Fruit fly (Drosophila melanogaster) whole organism, embryonic: ENCODE data around the gene dock.

Experiments used
- B-H2 ChIP-seq: fragments of 200-800 bp; sonication (Bioruptor generic); optimal IDR thresholded peaks from 2 replicates; lab custom pipeline; 2018; ENCODE audit warnings: missing biosample characterization, mild to moderate bottlenecking, missing genetic modification characterization
- BtbVII ChIP-seq: fragments of 200-800 bp; sonication (Bioruptor generic); optimal IDR thresholded peaks from 3 replicates; lab custom pipeline; 2017; ENCODE audit warnings: missing biosample characterization, mild to moderate bottlenecking, missing genetic modification characterization
- CG10321 ChIP-seq: fragments of 200-800 bp; sonication (Bioruptor generic); IDR thresholded peaks from 2 replicates; pipeline ENCODE4 v1.3.6; 2022; ENCODE audit warnings: missing biosample characterization, missing genetic modification characterization
- CG12769 ChIP-seq: fragments of 200-800 bp; sonication (Bioruptor generic); optimal IDR thresholded peaks from 2 replicates; lab custom pipeline; 2019; ENCODE audit warnings: missing biosample characterization, mild to moderate bottlenecking, missing genetic modification characterization, moderate library complexity
- CG13296 ChIP-seq: fragments of 200-800 bp; sonication (Bioruptor generic); optimal IDR thresholded peaks from 3 replicates; lab custom pipeline; 2018; ENCODE audit warnings: missing biosample characterization, mild to moderate bottlenecking, missing genetic modification characterization
- CG13775 ChIP-seq: fragments of 200-800 bp; sonication (Bioruptor generic); optimal IDR thresholded peaks from 3 replicates; lab custom pipeline; 2017; ENCODE audit warnings: missing biosample characterization, mild to moderate bottlenecking, missing genetic modification characterization
- CG13894 ChIP-seq: fragments of 200-800 bp; sonication (Bioruptor generic); optimal IDR thresholded peaks from 3 replicates; lab custom pipeline; 2018; ENCODE audit warnings: missing biosample characterization, mild to moderate bottlenecking, missing genetic modification characterization, moderate library complexity
- CG14014 ChIP-seq: fragments of 200-800 bp; sonication (Bioruptor generic); IDR thresholded peaks from 2 replicates; pipeline ENCODE4 v1.3.6; 2022; ENCODE audit warnings: missing biosample characterization, missing genetic modification characterization
- CG15601 ChIP-seq: fragments of 200-800 bp; sonication (Bioruptor generic); optimal IDR thresholded peaks from 3 replicates; lab custom pipeline; 2019; ENCODE audit warnings: missing biosample characterization, mild to moderate bottlenecking, missing genetic modification characterization, moderate library complexity
- CG15696 ChIP-seq: fragments of 200-800 bp; sonication (Bioruptor generic); optimal IDR thresholded peaks from 2 replicates; lab custom pipeline; 2019; ENCODE audit warnings: missing biosample characterization, mild to moderate bottlenecking, missing genetic modification characterization, moderate library complexity
- CG17359 ChIP-seq: fragments of 200-800 bp; sonication (Bioruptor generic); optimal IDR thresholded peaks from 3 replicates; lab custom pipeline; 2018; ENCODE audit warnings: missing biosample characterization, mild to moderate bottlenecking, missing genetic modification characterization, moderate library complexity
- CG2202 ChIP-seq: fragments of 200-800 bp; sonication (Bioruptor generic); optimal IDR thresholded peaks from 2 replicates; lab custom pipeline; 2018; ENCODE audit warnings: missing biosample characterization, mild to moderate bottlenecking, missing genetic modification characterization
- CG2678 ChIP-seq: fragments of 200-800 bp; sonication (Bioruptor generic); optimal IDR thresholded peaks from 3 replicates; lab custom pipeline; 2019; ENCODE audit warnings: missing biosample characterization, mild to moderate bottlenecking, missing genetic modification characterization, moderate library complexity
- CG31365 ChIP-seq: fragments of 200-800 bp; sonication (Bioruptor generic); optimal IDR thresholded peaks from 2 replicates; lab custom pipeline; 2018; ENCODE audit warnings: missing biosample characterization, mild to moderate bottlenecking, missing genetic modification characterization
- CG33557 ChIP-seq: fragments of 200-800 bp; sonication (Bioruptor generic); optimal IDR thresholded peaks from 2 replicates; lab custom pipeline; 2019; ENCODE audit warnings: missing biosample characterization, mild to moderate bottlenecking, missing genetic modification characterization, moderate library complexity
- CG6813 ChIP-seq: fragments of 200-800 bp; sonication (Bioruptor generic); optimal IDR thresholded peaks from 2 replicates; lab custom pipeline; 2017; ENCODE audit warnings: missing biosample characterization, missing genetic modification characterization, mild to moderate bottlenecking, moderate library complexity, missing genetic modification reagents
- CG6854 ChIP-seq: fragments of 200-800 bp; sonication (Bioruptor generic); optimal IDR thresholded peaks from 3 replicates; lab custom pipeline; 2017; ENCODE audit warnings: missing biosample characterization, mild to moderate bottlenecking, missing genetic modification characterization
- CG7987 ChIP-seq: fragments of 200-800 bp; sonication (Bioruptor generic); optimal IDR thresholded peaks from 2 replicates; lab custom pipeline; 2018; ENCODE audit warnings: missing biosample characterization, mild to moderate bottlenecking, missing genetic modification characterization, moderate library complexity
- Hmr ChIP-seq: fragments of 200-800 bp; sonication (Bioruptor generic); optimal IDR thresholded peaks from 3 replicates; lab custom pipeline; 2017; ENCODE audit warnings: mild to moderate bottlenecking, missing biosample characterization, missing genetic modification reagents, missing genetic modification characterization
- MTF-1 ChIP-seq: fragments of 200-800 bp; sonication (Bioruptor generic); optimal IDR thresholded peaks from 2 replicates; lab custom pipeline; 2018; ENCODE audit warnings: missing biosample characterization, mild to moderate bottlenecking, missing genetic modification characterization, borderline replicate concordance
- Med ChIP-seq: fragments of 200-800 bp; sonication (Bioruptor generic); peaks from one replicate; lab custom pipeline; 2016; ENCODE audit warnings: missing biosample characterization, missing genetic modification characterization, mild to moderate bottlenecking, inconsistent platforms, moderate library complexity
- NC2α ChIP-seq: fragments of 200-800 bp; sonication (Bioruptor generic); optimal IDR thresholded peaks from 2 replicates; lab custom pipeline; 2016; ENCODE audit warnings: missing biosample characterization, missing genetic modification characterization
- Rfx ChIP-seq: fragments of 200-800 bp; sonication (Bioruptor generic); IDR thresholded peaks from 2 replicates; pipeline ENCODE4 v1.3.6; 2022; ENCODE audit warnings: missing biosample characterization, missing genetic modification characterization
- Scr ChIP-seq: fragments of 200-800 bp; sonication (Bioruptor generic); IDR thresholded peaks from 2 replicates; pipeline ENCODE4 v1.3.6; 2022; ENCODE audit warnings: missing biosample characterization, missing genetic modification characterization; ENCODE audit not compliant: partially characterized antibody
- Xrp1 ChIP-seq: fragments of 200-800 bp; sonication (Bioruptor generic); IDR thresholded peaks from 2 replicates; pipeline ENCODE4 v1.3.6; 2022; ENCODE audit warnings: missing biosample characterization, missing genetic modification characterization
- YL-1 ChIP-seq: fragments of 200-800 bp; sonication (Bioruptor generic); optimal IDR thresholded peaks from 3 replicates; lab custom pipeline; 2017; ENCODE audit warnings: missing biosample characterization, mild to moderate bottlenecking, missing genetic modification characterization
- amos ChIP-seq: fragments of 200-800 bp; sonication (Bioruptor generic); IDR thresholded peaks from 2 replicates; pipeline ENCODE4 v1.3.6; 2022; ENCODE audit warnings: missing biosample characterization, missing genetic modification characterization; ENCODE audit not compliant: partially characterized antibody
- bsh ChIP-seq, 2 experiments: fragments of 200-800 bp; sonication (Bioruptor generic); optimal IDR thresholded peaks; 2 replicates each; lab custom pipeline; 2017 to 2018; ENCODE audit warnings: mild to moderate bottlenecking in 2 of 2, missing biosample characterization in 2 of 2, missing genetic modification characterization in 2 of 2, moderate library complexity in 1 of 2
- caup ChIP-seq: fragments of 200-800 bp; sonication (Bioruptor generic); optimal IDR thresholded peaks from 3 replicates; lab custom pipeline; 2017; ENCODE audit warnings: missing biosample characterization, mild to moderate bottlenecking, missing genetic modification characterization, moderate library complexity; ENCODE audit not compliant: severe bottlenecking
- dysf ChIP-seq: fragments of 200-800 bp; sonication (Bioruptor generic); IDR thresholded peaks from 3 replicates; pipeline ENCODE4 v1.3.6; 2022; ENCODE audit warnings: missing biosample characterization, missing genetic modification characterization
- emc ChIP-seq: fragments of 200-800 bp; sonication (Bioruptor generic); optimal IDR thresholded peaks from 2 replicates; lab custom pipeline; 2016; ENCODE audit warnings: missing biosample characterization, missing genetic modification characterization
- lab ChIP-seq: fragments of 200-800 bp; sonication (Bioruptor generic); optimal IDR thresholded peaks from 3 replicates; lab custom pipeline; 2017; ENCODE audit warnings: missing biosample characterization, missing genetic modification characterization, mild to moderate bottlenecking, moderate library complexity, missing genetic modification reagents
- lola ChIP-seq, 3 experiments: fragments of >200 bp in 2 of 3; fragments of 200-800 bp in 1 of 3; sonication (Bioruptor generic) in 1 of 3; optimal IDR thresholded peaks; 2 replicates each; lab custom pipeline; 2017 to 2019; ENCODE audit warnings: missing biosample characterization in 3 of 3, missing genetic modification characterization in 3 of 3, mild to moderate bottlenecking in 1 of 3, moderate library complexity in 1 of 3
- nom ChIP-seq: fragments of 200-800 bp; sonication (Bioruptor generic); optimal IDR thresholded peaks from 2 replicates; lab custom pipeline; 2017; ENCODE audit warnings: missing biosample characterization, missing genetic modification characterization, mild to moderate bottlenecking, moderate library complexity, missing genetic modification reagents
- oc ChIP-seq: fragments of 200-800 bp; sonication (Bioruptor generic); optimal IDR thresholded peaks from 2 replicates; lab custom pipeline; 2018; ENCODE audit warnings: missing biosample characterization, mild to moderate bottlenecking, missing genetic modification characterization, moderate library complexity
- otp ChIP-seq: fragments of 200-800 bp; sonication (Bioruptor generic); IDR thresholded peaks from 3 replicates; pipeline ENCODE4, ENCODE4 v1.3.6; 2022; ENCODE audit warnings: missing biosample characterization, missing genetic modification characterization
- pfk ChIP-seq: fragments of 200-800 bp; sonication (Bioruptor generic); optimal IDR thresholded peaks from 2 replicates; lab custom pipeline; 2018; ENCODE audit warnings: missing biosample characterization, mild to moderate bottlenecking, missing genetic modification characterization, moderate library complexity
- pnt ChIP-seq: fragments of 200-800 bp; sonication (Bioruptor generic); optimal IDR thresholded peaks from 3 replicates; lab custom pipeline; 2016; ENCODE audit warnings: missing biosample characterization, missing genetic modification characterization
- sc ChIP-seq, 3 experiments: fragments of >200 bp in 2 of 3; fragments of 200-800 bp in 1 of 3; sonication (Bioruptor generic) in 1 of 3; optimal IDR thresholded peaks; 2 replicates in 2 of 3; 3 replicates in 1 of 3; lab custom pipeline; 2017; ENCODE audit warnings: mild to moderate bottlenecking in 1 of 3, missing biosample characterization in 1 of 3, missing genetic modification characterization in 1 of 3, missing genetic modification reagents in 1 of 3
- schlank ChIP-seq: fragments of 200-800 bp; sonication (Bioruptor generic); optimal IDR thresholded peaks from 2 replicates; lab custom pipeline; 2018; ENCODE audit warnings: missing biosample characterization, mild to moderate bottlenecking, missing genetic modification characterization
- sens ChIP-seq: fragments of 200-800 bp; sonication (Bioruptor generic); peaks from one replicate; lab custom pipeline; 2016; ENCODE audit warnings: missing biosample characterization, missing genetic modification characterization
- seq ChIP-seq: fragments of 200-800 bp; sonication (Bioruptor generic); IDR thresholded peaks from 2 replicates; pipeline ENCODE4 v1.3.6; 2022; ENCODE audit warnings: missing biosample characterization, missing genetic modification characterization
- sim ChIP-seq: fragments of 200-800 bp; sonication (Bioruptor generic); IDR thresholded peaks from 2 replicates; pipeline ENCODE4 v1.3.6; 2022; ENCODE audit warnings: missing biosample characterization, missing genetic modification characterization
- so ChIP-seq: fragments of 200-800 bp; sonication (Bioruptor generic); IDR thresholded peaks from 3 replicates; pipeline ENCODE4 v1.3.6; 2022; ENCODE audit warnings: missing biosample characterization, missing genetic modification characterization
- stc ChIP-seq: fragments of 200-800 bp; sonication (Bioruptor generic); IDR thresholded peaks from 2 replicates; pipeline ENCODE4 v1.3.6; 2022; ENCODE audit warnings: missing biosample characterization, missing genetic modification characterization
- tgo ChIP-seq: fragments of 200-800 bp; sonication (Bioruptor generic); IDR thresholded peaks from 3 replicates; pipeline ENCODE4 v1.3.6; 2022; ENCODE audit warnings: missing biosample characterization, missing genetic modification characterization
- unpg ChIP-seq: fragments of 200-800 bp; sonication (Bioruptor generic); optimal IDR thresholded peaks from 3 replicates; lab custom pipeline; 2018; ENCODE audit warnings: missing biosample characterization, mild to moderate bottlenecking, missing genetic modification characterization, moderate library complexity
- wek ChIP-seq: fragments of 200-800 bp; sonication (Bioruptor generic); optimal IDR thresholded peaks from 3 replicates; lab custom pipeline; 2018; ENCODE audit warnings: missing biosample characterization, mild to moderate bottlenecking, missing genetic modification characterization, moderate library complexity

The dock gene

dm6 chr2L:856001-856400 lies 30.2 kb downstream of the dock start (continued):
- peak; percentile 10 for TF ChIP-seq B-H2 (GFP tag; lab: Kevin White, UChicago)
- TF ChIP-seq otp (GFP tag; lab: Robert Waterston, UW): 0 out of 3 replicates have a peak, but pooled peaks have one; percentile 50
- peak; percentile 49 for TF ChIP-seq CG15601
- peak; percentile 82 for TF ChIP-seq sens (GFP tag; lab: Kevin White, UChicago)
- TF ChIP-seq sc (optimal IDR thresholded peaks at IDR 0.05; lab: Kevin White, UChicago): no peak
- TF ChIP-seq sc (GFP tag; optimal IDR thresholded peaks at IDR 0.05; lab: Kevin White, UChicago): no peak
- TF ChIP-seq tgo (GFP tag; lab: Robert Waterston, UW): no peak
- peak; percentile 60 for TF ChIP-seq CG12769 (tag; lab: Kevin White, UChicago)
- TF ChIP-seq seq: no peak
- TF ChIP-seq pfk: peak; percentile 16
- no peak for TF ChIP-seq CG13775 (GFP tag; lab: Kevin White, UChicago)
- TF ChIP-seq Rfx: peak; percentile 40; the same call in 1 of the 2 replicates
- TF ChIP-seq schlank (tag; lab: Kevin White, UChicago): peak; percentile 54
- no peak for TF ChIP-seq lola (GFP tag; optimal IDR thresholded peaks at IDR 0.05; lab: Kevin White, UChicago)
- peak; percentile 21 for TF ChIP-seq CG6854 (GFP tag; lab: Kevin White, UChicago)
- TF ChIP-seq lab (GFP tag; lab: Kevin White, UChicago): peak; percentile 73
- 0 out of 3 replicates have a peak, but pooled peaks have one; percentile 10 for TF ChIP-seq dysf
- TF ChIP-seq bsh (GFP tag; optimal IDR thresholded peaks at IDR 0.05; lab: Kevin White, UChicago): peak in 1 of 2 experiments; percentile 37
- no peak for TF ChIP-seq unpg (GFP tag; lab: Kevin White, UChicago)
- TF ChIP-seq so (GFP tag; lab: Robert Waterston, UW): no peak
- peak; percentile 33 for TF ChIP-seq CG7987 (GFP tag; lab: Kevin White, UChicago)
- TF ChIP-seq MTF-1 (GFP tag; lab: Kevin White, UChicago): peak; percentile 48
- TF ChIP-seq Hmr (GFP tag; lab: Kevin White, UChicago): peak; percentile 14
- TF ChIP-seq CG14014 (GFP tag; lab: Robert Waterston, UW): 0 out of 2 replicates have a peak, but pooled peaks have one; percentile 19
- peak; percentile 0 for TF ChIP-seq CG2202 (tag; lab: Kevin White, UChicago)
- peak; percentile 3 for TF ChIP-seq YL-1 (GFP tag; lab: Kevin White, UChicago)
- TF ChIP-seq caup (GFP tag; lab: Kevin White, UChicago): peak; percentile 38
- TF ChIP-seq sim (GFP tag; lab: Robert Waterston, UW): 0 out of 2 replicates have a peak, but pooled peaks have one; percentile 24
- no peak for TF ChIP-seq pnt
- peak; percentile 14 for TF ChIP-seq CG13296 (GFP tag; lab: Kevin White, UChicago)
- TF ChIP-seq NC2α (GFP tag; lab: Kevin White, UChicago): no peak
- peak; percentile 5 for TF ChIP-seq CG13894
- TF ChIP-seq CG31365: peak; percentile 30
- TF ChIP-seq CG33557 (GFP tag; lab: Kevin White, UChicago): peak; percentile 31
- TF ChIP-seq nom: no peak
- peak; percentile 41 for TF ChIP-seq CG2678 (tag; lab: Kevin White, UChicago)
- TF ChIP-seq Xrp1 (GFP tag; lab: Robert Waterston, UW): peak; percentile 59
- peak; percentile 28; the same call in 1 of the 2 replicates for TF ChIP-seq stc (GFP tag; lab: Robert Waterston, UW)
- peak; percentile 19 for TF ChIP-seq CG17359 (tag; lab: Kevin White, UChicago)
- TF ChIP-seq wek: peak; percentile 25
- TF ChIP-seq Scr (GFP tag; lab: Robert Waterston, UW): no peak
- TF ChIP-seq emc (GFP tag; lab: Kevin White, UChicago): no peak
- TF ChIP-seq amos (GFP tag; lab: Robert Waterston, UW): no peak
- TF ChIP-seq oc (tag; lab: Kevin White, UChicago): peak; percentile 22
- TF ChIP-seq CG10321: 0 out of 2 replicates have a peak, but pooled peaks have one; percentile 15
- TF ChIP-seq CG6813: peak; percentile 62
- TF ChIP-seq CG15696 (tag; lab: Kevin White, UChicago): peak; percentile 39
- peak; percentile 15 for TF ChIP-seq BtbVII (GFP tag; lab: Kevin White, UChicago)
- peak; percentile 75 for TF ChIP-seq Med (GFP tag; lab: Kevin White, UChicago)
